Fruit fly (Drosophila melanogaster) whole organism, prepupa: ENCODE results near the gene scu.

Source experiments
- Blimp-1 ChIP-seq: fragments of 200-800 bp; sonication (Bioruptor generic); optimal IDR thresholded peaks from 3 replicates; lab custom pipeline; 2017; ENCODE audit warnings: missing biosample characterization, missing genetic modification characterization, mild to moderate bottlenecking, moderate library complexity, missing genetic modification reagents
- CG10669 ChIP-seq: fragments of 200-800 bp; sonication (Bioruptor generic); optimal IDR thresholded peaks from 3 replicates; lab custom pipeline; 2018; ENCODE audit warnings: missing biosample characterization, mild to moderate bottlenecking, missing genetic modification characterization, moderate library complexity
- CG11294 ChIP-seq: fragments of 200-800 bp; sonication (Bioruptor generic); IDR thresholded peaks from 2 replicates; pipeline ENCODE4 v1.3.6; 2022; ENCODE audit warnings: missing biosample characterization, missing genetic modification characterization
- CG11762 ChIP-seq: fragments of 200-800 bp; sonication (Bioruptor generic); optimal IDR thresholded peaks from 3 replicates; lab custom pipeline; 2016; ENCODE audit warnings: missing biosample characterization, missing genetic modification characterization; ENCODE audit not compliant: insufficient read depth
- CG11902 ChIP-seq: fragments of 200-800 bp; sonication (Bioruptor generic); optimal IDR thresholded peaks from 3 replicates; lab custom pipeline; 2016; ENCODE audit warnings: missing biosample characterization, missing genetic modification characterization
- CG15336 ChIP-seq: fragments of 200-800 bp; sonication (Bioruptor generic); IDR thresholded peaks from 2 replicates; pipeline ENCODE4 v1.3.6; 2022; ENCODE audit warnings: missing biosample characterization, missing genetic modification characterization
- CG3032 ChIP-seq: fragments of 200-800 bp; optimal IDR thresholded peaks from 2 replicates; lab custom pipeline; 2019; ENCODE audit warnings: missing biosample characterization, mild to moderate bottlenecking, missing genetic modification characterization, moderate library complexity
- CG32006 ChIP-seq: fragments of 200-800 bp; sonication (Bioruptor generic); optimal IDR thresholded peaks from 3 replicates; lab custom pipeline; 2017; ENCODE audit warnings: missing biosample characterization, mild to moderate bottlenecking, missing genetic modification characterization
- CG34406 ChIP-seq: fragments of 200-800 bp; sonication (Bioruptor generic); optimal IDR thresholded peaks from 3 replicates; lab custom pipeline; 2016; ENCODE audit warnings: missing biosample characterization, missing genetic modification characterization
- CG3919 ChIP-seq: fragments of 200-800 bp; sonication (Bioruptor generic); optimal IDR thresholded peaks from 3 replicates; lab custom pipeline; 2016; ENCODE audit warnings: missing biosample characterization, missing genetic modification characterization
- CG4318 ChIP-seq: fragments of 200-800 bp; sonication (Bioruptor generic); optimal IDR thresholded peaks from 3 replicates; lab custom pipeline; 2017; ENCODE audit warnings: missing biosample characterization, mild to moderate bottlenecking, missing genetic modification characterization
- CG6163 ChIP-seq: fragments of 200-800 bp; sonication (Bioruptor generic); IDR thresholded peaks from 3 replicates; pipeline ENCODE4 v1.3.6; 2022; ENCODE audit warnings: missing biosample characterization, missing genetic modification characterization
- CG6792 ChIP-seq: fragments of 200-800 bp; sonication (Bioruptor generic); optimal IDR thresholded peaks from 3 replicates; lab custom pipeline; 2016; ENCODE audit warnings: missing biosample characterization, missing genetic modification characterization
- CG6808 ChIP-seq: fragments of 200-800 bp; sonication (Bioruptor generic); optimal IDR thresholded peaks from 3 replicates; lab custom pipeline; 2017; ENCODE audit warnings: missing biosample characterization, missing genetic modification characterization, mild to moderate bottlenecking, moderate library complexity, missing genetic modification reagents
- CG6854 ChIP-seq: fragments of 200-800 bp; sonication (Bioruptor generic); optimal IDR thresholded peaks from 2 replicates; lab custom pipeline; 2017; ENCODE audit warnings: missing biosample characterization, mild to moderate bottlenecking, missing genetic modification characterization
- CG7368 ChIP-seq: fragments of 200-800 bp; sonication (Bioruptor generic); optimal IDR thresholded peaks from 3 replicates; lab custom pipeline; 2016; ENCODE audit warnings: missing biosample characterization, missing genetic modification characterization
- Eip78C ChIP-seq: fragments of 200-800 bp; sonication (Bioruptor generic); peaks from one replicate; lab custom pipeline; 2016; ENCODE audit warnings: missing biosample characterization, missing genetic modification characterization
- Ets21C ChIP-seq: fragments of 200-800 bp; sonication (Bioruptor generic); optimal IDR thresholded peaks from 3 replicates; lab custom pipeline; 2016; ENCODE audit warnings: missing biosample characterization, missing genetic modification characterization
- Gug ChIP-seq: fragments of 200-800 bp; sonication (Bioruptor generic); IDR thresholded peaks from 2 replicates; pipeline ENCODE4 v1.3.6; 2022; ENCODE audit warnings: missing biosample characterization, missing genetic modification characterization
- Hr38 ChIP-seq: sonication (Bioruptor generic); optimal IDR thresholded peaks from 2 replicates; lab custom pipeline; 2016; ENCODE audit warnings: missing biosample characterization, missing genetic modification characterization
- Hr39 ChIP-seq: fragments of 200-800 bp; sonication (Bioruptor generic); optimal IDR thresholded peaks from 2 replicates; lab custom pipeline; 2016; ENCODE audit warnings: missing biosample characterization, missing genetic modification characterization
- Lpt ChIP-seq: fragments of 200-800 bp; sonication (Bioruptor generic); optimal IDR thresholded peaks from 3 replicates; lab custom pipeline; 2016; ENCODE audit warnings: missing biosample characterization, missing genetic modification characterization
- Met ChIP-seq: fragments of 200-800 bp; sonication (Bioruptor generic); optimal IDR thresholded peaks from 3 replicates; lab custom pipeline; 2016; ENCODE audit warnings: missing biosample characterization, missing genetic modification characterization
- OdsH ChIP-seq: fragments of 200-800 bp; sonication (Bioruptor generic); optimal IDR thresholded peaks from 3 replicates; lab custom pipeline; 2016; ENCODE audit warnings: missing biosample characterization, missing genetic modification characterization
- Smox ChIP-seq: fragments of 200-800 bp; sonication (Bioruptor generic); optimal IDR thresholded peaks from 3 replicates; lab custom pipeline; 2016; ENCODE audit warnings: missing biosample characterization, missing genetic modification characterization
- Sox102F ChIP-seq: fragments of 200-800 bp; sonication (Bioruptor generic); optimal IDR thresholded peaks from 2 replicates; lab custom pipeline; 2016; ENCODE audit warnings: missing biosample characterization, mild to moderate bottlenecking, missing genetic modification characterization
- Sox14 ChIP-seq: fragments of 200-800 bp; sonication (Bioruptor generic); optimal IDR thresholded peaks from 3 replicates; lab custom pipeline; 2016; ENCODE audit warnings: missing biosample characterization, missing genetic modification characterization
- acj6 ChIP-seq: fragments of 200-800 bp; sonication (Bioruptor generic); optimal IDR thresholded peaks from 3 replicates; lab custom pipeline; 2016; ENCODE audit warnings: missing biosample characterization, missing genetic modification characterization
- cyc ChIP-seq: fragments of 200-800 bp; sonication (Bioruptor generic); optimal IDR thresholded peaks from 3 replicates; lab custom pipeline; 2016; ENCODE audit warnings: missing biosample characterization, missing genetic modification characterization
- dac ChIP-seq: fragments of 200-800 bp; sonication (Bioruptor generic); optimal IDR thresholded peaks from 2 replicates; lab custom pipeline; 2017; ENCODE audit warnings: missing biosample characterization, mild to moderate bottlenecking, missing genetic modification characterization
- dsx ChIP-seq: fragments of 200-800 bp; optimal IDR thresholded peaks from 3 replicates; lab custom pipeline; 2019; ENCODE audit warnings: missing biosample characterization, mild to moderate bottlenecking, missing genetic modification characterization, moderate library complexity; ENCODE audit not compliant: poor library complexity, severe bottlenecking
- eg ChIP-seq: fragments of 200-800 bp; sonication (Bioruptor generic); IDR thresholded peaks from 3 replicates; pipeline ENCODE4 v1.3.6; 2022; ENCODE audit warnings: missing biosample characterization, missing genetic modification characterization
- esn ChIP-seq: fragments of 200-800 bp; sonication (Bioruptor generic); optimal IDR thresholded peaks from 2 replicates; lab custom pipeline; 2016; ENCODE audit warnings: missing biosample characterization, mild to moderate bottlenecking, missing genetic modification characterization, moderate library complexity
- fd59A ChIP-seq: fragments of 200-800 bp; sonication (Bioruptor generic); optimal IDR thresholded peaks from 2 replicates; lab custom pipeline; 2017; ENCODE audit warnings: missing biosample characterization, mild to moderate bottlenecking, missing genetic modification characterization, missing genetic modification reagents
- fd85E ChIP-seq: fragments of 200-800 bp; sonication (Bioruptor generic); optimal IDR thresholded peaks from 3 replicates; lab custom pipeline; 2016; ENCODE audit warnings: missing biosample characterization, missing genetic modification characterization
- fkh ChIP-seq: fragments of 200-800 bp; sonication (Bioruptor generic); optimal IDR thresholded peaks from 3 replicates; lab custom pipeline; 2017; ENCODE audit warnings: missing biosample characterization, mild to moderate bottlenecking, missing genetic modification characterization, moderate library complexity
- lz ChIP-seq: fragments of 200-800 bp; sonication (Bioruptor generic); optimal IDR thresholded peaks from 3 replicates; lab custom pipeline; 2016; ENCODE audit warnings: missing biosample characterization, missing genetic modification characterization
- net ChIP-seq: fragments of 200-800 bp; sonication (Bioruptor generic); optimal IDR thresholded peaks from 3 replicates; lab custom pipeline; 2016; ENCODE audit warnings: missing biosample characterization, missing genetic modification characterization
- spab ChIP-seq: fragments of 200-800 bp; sonication (Bioruptor generic); optimal IDR thresholded peaks from 2 replicates; lab custom pipeline; 2017; ENCODE audit warnings: missing biosample characterization, mild to moderate bottlenecking, missing genetic modification characterization, missing genetic modification reagents
- ss ChIP-seq, 2 experiments: fragments of 200-800 bp; sonication (Bioruptor generic); optimal IDR thresholded peaks; 2 replicates in 1 of 2; 3 replicates in 1 of 2; lab custom pipeline; 2017 to 2018; ENCODE audit warnings: mild to moderate bottlenecking in 2 of 2, missing biosample characterization in 2 of 2, missing genetic modification characterization in 2 of 2, moderate library complexity in 1 of 2

Gene scu

DNA sequence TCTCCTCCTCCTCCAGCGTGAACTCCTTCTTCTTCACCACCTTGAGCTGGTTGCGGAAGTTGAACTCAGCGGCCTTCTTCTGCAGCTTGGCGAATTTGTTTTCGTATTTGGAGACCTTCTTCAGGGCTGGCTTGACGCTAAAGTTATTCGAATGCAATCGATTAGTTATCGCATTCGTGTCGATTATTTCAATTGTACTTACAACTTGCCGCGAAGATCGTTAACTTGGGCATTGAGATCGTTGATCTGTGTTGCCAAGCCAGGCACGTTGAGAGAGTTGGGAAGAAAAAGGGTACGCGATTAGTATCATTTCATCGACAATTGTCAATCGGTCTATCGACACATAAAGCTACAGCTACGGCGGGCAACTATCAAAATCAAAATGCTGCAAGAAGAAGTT, 15.6 kb downstream of the scu start:
- no peak for TF ChIP-seq dac (GFP tag; lab: Kevin White, UChicago)
- no peak for TF ChIP-seq CG10669 (GFP tag; lab: Kevin White, UChicago)
- no peak for TF ChIP-seq ss (GFP tag; optimal IDR thresholded peaks at IDR 0.05; lab: Kevin White, UChicago)
- TF ChIP-seq fd85E (GFP tag; lab: Kevin White, UChicago): no peak
- no peak for TF ChIP-seq CG6792 (GFP tag; lab: Kevin White, UChicago)
- no peak for TF ChIP-seq dsx (GFP tag; lab: Kevin White, UChicago)
- TF ChIP-seq CG3919 (GFP tag; lab: Kevin White, UChicago): no peak
- TF ChIP-seq CG6163 (GFP tag; lab: Robert Waterston, UW): no peak

dm6 chrX:18108676-18109075, 17.6 kb downstream of the scu start:
- TF ChIP-seq CG3919 (GFP tag; lab: Kevin White, UChicago) (no peak), CG11294 (GFP tag; lab: Robert Waterston, UW) (no peak), dac (GFP tag; lab: Kevin White, UChicago) (no peak), lz (GFP tag; lab: Kevin White, UChicago) (no peak), Eip78C (GFP tag; lab: Kevin White, UChicago) (no peak), CG11762 (GFP tag; lab: Kevin White, UChicago) (no peak), Hr38 (GFP tag; lab: Kevin White, UChicago) (no peak), CG6163 (GFP tag; lab: Robert Waterston, UW) (no peak), Blimp-1 (GFP tag; lab: Kevin White, UChicago) (no peak), Smox (GFP tag; lab: Kevin White, UChicago) (no peak)

DNA sequence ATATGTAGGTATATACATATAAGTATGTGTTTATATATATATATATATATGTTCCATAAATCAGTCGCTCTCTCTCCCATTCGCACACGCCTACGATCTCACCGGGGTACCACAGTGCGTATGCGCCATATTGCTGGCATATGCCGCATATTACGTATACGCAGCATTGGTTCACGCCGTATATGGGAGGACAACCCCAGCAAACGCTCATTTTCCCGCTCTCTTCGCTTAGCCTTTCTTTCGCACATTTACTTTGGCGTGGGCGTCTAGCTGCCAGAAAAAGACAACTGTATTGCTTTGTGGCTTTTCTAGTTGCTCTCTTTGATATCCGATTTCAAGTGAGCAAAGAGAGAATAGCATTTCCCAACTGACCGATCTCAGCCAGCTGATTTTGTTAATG, 23.7 kb downstream of the scu start:
- TF ChIP-seq Sox102F (GFP tag; lab: Kevin White, UChicago): no peak
- TF ChIP-seq CG6792 (GFP tag; lab: Kevin White, UChicago): no peak
- no peak for TF ChIP-seq Hr39
- no peak for TF ChIP-seq CG3032 (tag; lab: Kevin White, UChicago)
- no peak for TF ChIP-seq CG11902
- TF ChIP-seq CG32006 (GFP tag; lab: Kevin White, UChicago): no peak
- TF ChIP-seq Ets21C (GFP tag; lab: Kevin White, UChicago): no peak
- no peak for TF ChIP-seq Gug
- TF ChIP-seq CG11762 (GFP tag; lab: Kevin White, UChicago): no peak
- no peak for TF ChIP-seq CG34406 (GFP tag; lab: Kevin White, UChicago)
- no peak for TF ChIP-seq CG10669 (GFP tag; lab: Kevin White, UChicago)

dm6 chrX:18116811-18117383, 25.8 kb downstream of the scu start, which contains the start of gene wupA:
Gene wupA, minus strand, starts transcription at chrX:18116922.
- no peak for TF ChIP-seq CG11294 (GFP tag; lab: Robert Waterston, UW)
- no peak for TF ChIP-seq Hr39
- TF ChIP-seq Met: no peak
- no peak for TF ChIP-seq CG34406 (GFP tag; lab: Kevin White, UChicago)
- TF ChIP-seq CG11902: no peak
- no peak for TF ChIP-seq net
- TF ChIP-seq esn (GFP tag; lab: Kevin White, UChicago): no peak
- TF ChIP-seq CG7368: no peak
- no peak for TF ChIP-seq Sox14 (GFP tag; lab: Kevin White, UChicago)
- no peak for TF ChIP-seq CG4318 (GFP tag; lab: Kevin White, UChicago)
- TF ChIP-seq Blimp-1 (GFP tag; lab: Kevin White, UChicago): no peak
- no peak for TF ChIP-seq fd59A (GFP tag; lab: Kevin White, UChicago)
- TF ChIP-seq CG6808 (GFP tag; lab: Kevin White, UChicago): no peak
- TF ChIP-seq Ets21C (GFP tag; lab: Kevin White, UChicago): no peak
- TF ChIP-seq dsx (GFP tag; lab: Kevin White, UChicago): no peak
- TF ChIP-seq, all 60 proteins: peak for 0

DNA sequence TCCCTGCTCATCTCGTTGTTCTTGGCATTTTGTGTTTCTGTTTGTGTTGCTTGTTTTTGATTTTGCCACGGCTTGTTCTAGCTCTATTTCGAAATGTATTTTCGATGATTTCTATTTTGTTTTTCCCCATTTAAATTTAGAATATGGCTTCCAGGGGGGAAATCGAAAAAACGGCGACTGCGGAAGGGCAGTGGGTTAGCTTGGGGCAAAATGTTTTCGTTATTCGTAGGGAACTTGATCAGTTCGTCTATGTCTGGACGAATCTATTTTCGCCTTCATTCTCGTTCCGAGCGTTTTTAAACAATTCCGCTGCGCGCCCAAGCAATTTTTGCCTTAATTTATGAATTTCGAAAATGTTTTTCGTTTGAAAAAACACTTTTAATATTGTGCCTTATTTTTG, 27.5 kb downstream of the scu start:
- no peak for TF ChIP-seq fkh (GFP tag; lab: Kevin White, UChicago)
- no peak for TF ChIP-seq eg
- TF ChIP-seq CG3919 (GFP tag; lab: Kevin White, UChicago): no peak
- TF ChIP-seq OdsH: no peak
- no peak for TF ChIP-seq CG15336 (GFP tag; lab: Robert Waterston, UW)
- no peak for TF ChIP-seq CG10669 (GFP tag; lab: Kevin White, UChicago)
- no peak for TF ChIP-seq Lpt
- TF ChIP-seq acj6 (GFP tag; lab: Kevin White, UChicago): no peak
- TF ChIP-seq Hr39: no peak
- TF ChIP-seq CG6792 (GFP tag; lab: Kevin White, UChicago): no peak
- TF ChIP-seq cyc (GFP tag; lab: Kevin White, UChicago): no peak
- TF ChIP-seq CG6854: no peak
- TF ChIP-seq spab (GFP tag; lab: Kevin White, UChicago): no peak
- no peak for TF ChIP-seq Sox14 (GFP tag; lab: Kevin White, UChicago)
